Fruit fly (Drosophila melanogaster): Measurements from ENCODE around the gene dy.

The dy gene

dm6 chrX:11792415-11793328 is 14.1 kb upstream of the dy start, which contains the start of gene CkIIbeta (continued):
- no peak for TF ChIP-seq CG17359 (tag; optimal IDR thresholded peaks at IDR 0.05)
- no peak for TF ChIP-seq CG4820 (GFP tag; optimal IDR thresholded peaks at IDR 0.05)
- peak; percentile 5 for TF ChIP-seq CG1602 (GFP tag; optimal IDR thresholded peaks at IDR 0.05)
- TF ChIP-seq Ets65A (GFP tag): peak; percentile 93
- no peak for TF ChIP-seq CG17568 (GFP tag; optimal IDR thresholded peaks at IDR 0.05)
- peak; percentile 77 for TF ChIP-seq CG9797 (GFP tag; optimal IDR thresholded peaks at IDR 0.05)
- no peak for TF ChIP-seq D (optimal IDR thresholded peaks at IDR 0.05)
- TF ChIP-seq D (GFP tag; optimal IDR thresholded peaks at IDR 0.05): no peak
- no peak for TF ChIP-seq CG7271 (tag; optimal IDR thresholded peaks at IDR 0.05)
- TF ChIP-seq MTF-1 (GFP tag; optimal IDR thresholded peaks at IDR 0.05; ENCODE audit: borderline replicate concordance): no peak
- TF ChIP-seq nau (GFP tag; optimal IDR thresholded peaks at IDR 0.05): no peak
- peak; percentile 42 for TF ChIP-seq Nf-YC (tag; optimal IDR thresholded peaks at IDR 0.05)
- peak; percentile 16 for TF ChIP-seq pnt (GFP tag; optimal IDR thresholded peaks at IDR 0.05)
- peak; percentile 30; the same call in 1 of the 2 replicates for TF ChIP-seq CG14441 (GFP tag; IDR thresholded peaks at IDR 0.05)
- 0 out of 2 replicates have a peak, but pooled peaks have one; percentile 10 for TF ChIP-seq Adf1 (GFP tag; IDR thresholded peaks at IDR 0.05)
- peak; percentile 41 for TF ChIP-seq Dad (GFP tag; optimal IDR thresholded peaks at IDR 0.05)
- TF ChIP-seq sens-2 (GFP tag; IDR thresholded peaks at IDR 0.05): no peak
- no peak for TF ChIP-seq ara (GFP tag; IDR thresholded peaks at IDR 0.05)
- TF ChIP-seq sr (GFP tag; IDR thresholded peaks at IDR 0.05): no peak
- no peak for TF ChIP-seq CG11247 (GFP tag; IDR thresholded peaks at IDR 0.05)
- no peak for TF ChIP-seq Lim3 (GFP tag; IDR thresholded peaks at IDR 0.05)
- no peak for TF ChIP-seq Mrtf (GFP tag; IDR thresholded peaks at IDR 0.05)
- TF ChIP-seq chn (GFP tag; optimal IDR thresholded peaks at IDR 0.05): peak; percentile 4
- TF ChIP-seq Gsc (GFP tag; IDR thresholded peaks at IDR 0.05): no peak
- TF ChIP-seq CG6813 (GFP tag; optimal IDR thresholded peaks at IDR 0.05): no peak
- TF ChIP-seq bowl (GFP tag; IDR thresholded peaks at IDR 0.05): no peak
- TF ChIP-seq Six4 (GFP tag; optimal IDR thresholded peaks at IDR 0.05): no peak
- no peak for TF ChIP-seq pita (GFP tag; optimal IDR thresholded peaks at IDR 0.05)
- TF ChIP-seq CG18599 (GFP tag; optimal IDR thresholded peaks at IDR 0.05): peak; percentile 46
- TF ChIP-seq CG10654 (GFP tag; optimal IDR thresholded peaks at IDR 0.05): no peak
- peak; percentile 61 for TF ChIP-seq exex (tag; optimal IDR thresholded peaks at IDR 0.05)
- TF ChIP-seq CG4328 (GFP tag; optimal IDR thresholded peaks at IDR 0.05): no peak
- no peak for TF ChIP-seq NFAT (GFP tag; IDR thresholded peaks at IDR 0.05)
- no peak for TF ChIP-seq CG11723 (GFP tag; optimal IDR thresholded peaks at IDR 0.05)
- no peak for TF ChIP-seq Optix (GFP tag; IDR thresholded peaks at IDR 0.05)
- 0 out of 2 replicates have a peak, but pooled peaks have one; percentile 49 for TF ChIP-seq ranshi (GFP tag; IDR thresholded peaks at IDR 0.05)
- TF ChIP-seq CG13296 (GFP tag; optimal IDR thresholded peaks at IDR 0.05): no peak
- TF ChIP-seq CG9817 (tag; optimal IDR thresholded peaks at IDR 0.05): peak; percentile 5
- no peak for TF ChIP-seq CG7556 (GFP tag; optimal IDR thresholded peaks at IDR 0.05)
- no peak for TF ChIP-seq CG12104 (GFP tag; optimal IDR thresholded peaks at IDR 0.05)
- peak; percentile 12 for TF ChIP-seq en (GFP tag; optimal IDR thresholded peaks at IDR 0.05)
- TF ChIP-seq HmgD (GFP tag; optimal IDR thresholded peaks at IDR 0.05): peak; percentile 62
- TF ChIP-seq CG12071 (GFP tag; optimal IDR thresholded peaks at IDR 0.05): no peak
- TF ChIP-seq CG11398 (GFP tag; optimal IDR thresholded peaks at IDR 0.05): no peak
- peak; percentile 54 for TF ChIP-seq bab2 (GFP tag; optimal IDR thresholded peaks at IDR 0.05)
- peak; percentile 40 for TF ChIP-seq CG9609 (GFP tag; optimal IDR thresholded peaks at IDR 0.05)
- no peak for TF ChIP-seq corto (GFP tag; optimal IDR thresholded peaks at IDR 0.05)
- TF ChIP-seq crp (GFP tag; optimal IDR thresholded peaks at IDR 0.05): peak in 1 of 2 experiments; percentile 17
- TF ChIP-seq peb (GFP tag; IDR thresholded peaks at IDR 0.05): no peak
- TF ChIP-seq kay (GFP tag; optimal IDR thresholded peaks at IDR 0.05): no peak
